Fruit fly (Drosophila melanogaster) whole organism: Measurements from ENCODE around the gene gig.

Experiments used
- CG8478 ChIP-seq: fragments of >200 bp; optimal IDR thresholded peaks from 2 replicates; lab custom pipeline; 2018; ENCODE audit warnings: inconsistent platforms
- Dll ChIP-seq: fragments of >200 bp; optimal IDR thresholded peaks from 2 replicates; lab custom pipeline; 2017
- EcR ChIP-seq, 2 experiments: fragments of >200 bp; optimal IDR thresholded peaks; 2 replicates each; lab custom pipeline; 2017; ENCODE audit warnings: missing biosample characterization in 2 of 2, missing genetic modification characterization in 2 of 2, missing genetic modification reagents in 2 of 2
- pan ChIP-seq: fragments of >200 bp; optimal IDR thresholded peaks from 2 replicates; lab custom pipeline; 2017
- psq ChIP-seq: fragments of >200 bp; optimal IDR thresholded peaks from 2 replicates; lab custom pipeline; 2017
- usp ChIP-seq: fragments of >200 bp; optimal IDR thresholded peaks from 2 replicates; lab custom pipeline; 2017; ENCODE audit warnings: missing biosample characterization, missing genetic modification characterization, mixed read lengths

The gig gene

dm6 chr3L:20127281-20127680 is 1.7 kb upstream of the gig start, which contains the start of gene CG7365:
Gene CG7365, minus strand, starts transcription at chr3L:20127381.
- TF ChIP-seq Dll (lab: Kevin White, UChicago) = no peak
- no peak for TF ChIP-seq usp (GFP tag; lab: Kevin White, UChicago)

dm6 chr3L:20131643-20132042 is 2.7 kb downstream of the gig start, which contains the start of gene obst-J:
Gene obst-J, minus strand, starts transcription at chr3L:20131743.
- TF ChIP-seq psq (lab: Kevin White, UChicago) (no peak), usp (GFP tag; lab: Kevin White, UChicago) (no peak), pan (lab: Kevin White, UChicago) (no peak), CG8478 (no peak), EcR (GFP tag; optimal IDR thresholded peaks at IDR 0.05; lab: Kevin White, UChicago) (no peak)

dm6 chr3L:20133168-20133567 is 4.2 kb downstream of the gig start, which contains the start of gene CG7335:
Gene CG7335, minus strand, starts transcription at chr3L:20133268.
- no peak for TF ChIP-seq psq (lab: Kevin White, UChicago)
- TF ChIP-seq Dll (lab: Kevin White, UChicago) = no peak
- TF ChIP-seq EcR (GFP tag; optimal IDR thresholded peaks at IDR 0.05; lab: Kevin White, UChicago) = no peak
- no peak for TF ChIP-seq pan (lab: Kevin White, UChicago)
- TF ChIP-seq CG8478 = no peak
- no peak for TF ChIP-seq usp (GFP tag; lab: Kevin White, UChicago)

dm6 chr3L:20138327-20138726 is 9.3 kb downstream of the gig start:
- TF ChIP-seq psq (lab: Kevin White, UChicago) (no peak), Dll (lab: Kevin White, UChicago) (no peak), usp (GFP tag; lab: Kevin White, UChicago) (no peak), CG8478 (no peak), EcR (GFP tag; optimal IDR thresholded peaks at IDR 0.05; lab: Kevin White, UChicago) (no peak), pan (lab: Kevin White, UChicago) (no peak)

- TF ChIP-seq psq (lab: Kevin White, UChicago) (no peak), usp (GFP tag; lab: Kevin White, UChicago) (no peak), Dll (lab: Kevin White, UChicago) (no peak), CG8478 (no peak), pan (lab: Kevin White, UChicago) (no peak), EcR (GFP tag; optimal IDR thresholded peaks at IDR 0.05; lab: Kevin White, UChicago) (no peak)
Measured at dm6 chr3L:20140589-20141207, 11.7 kb downstream of the gig start, which contains the start of gene CG7328. Gene CG7328, minus strand, starts transcription at chr3L:20140607.

- no peak for TF ChIP-seq psq (lab: Kevin White, UChicago)
Measured at dm6 chr3L:20168152-20168551, 39.2 kb downstream of the gig start.

dm6 chr3L:20177697-20178096 is 48.7 kb downstream of the gig start:
- TF ChIP-seq Dll (lab: Kevin White, UChicago) = no peak
- no peak for TF ChIP-seq usp (GFP tag; lab: Kevin White, UChicago)
- TF ChIP-seq psq (lab: Kevin White, UChicago) = no peak
- no peak for TF ChIP-seq pan (lab: Kevin White, UChicago)
- TF ChIP-seq EcR (GFP tag; optimal IDR thresholded peaks at IDR 0.05; lab: Kevin White, UChicago) = no peak
- TF ChIP-seq CG8478 = no peak

dm6 chr3L:20178101-20178500 is 49.1 kb downstream of the gig start:
- TF ChIP-seq psq (lab: Kevin White, UChicago) (no peak), EcR (GFP tag; optimal IDR thresholded peaks at IDR 0.05; lab: Kevin White, UChicago) (no peak), CG8478 (no peak), usp (GFP tag; lab: Kevin White, UChicago) (no peak), pan (lab: Kevin White, UChicago) (no peak), Dll (lab: Kevin White, UChicago) (no peak)

- TF ChIP-seq psq (lab: Kevin White, UChicago) (no peak), usp (GFP tag; lab: Kevin White, UChicago) (no peak), CG8478 (no peak), EcR (GFP tag; optimal IDR thresholded peaks at IDR 0.05; lab: Kevin White, UChicago) (no peak), Dll (lab: Kevin White, UChicago) (no peak), pan (lab: Kevin White, UChicago) (no peak)
Measured at dm6 chr3L:20182799-20183198, 53.8 kb downstream of the gig start.

- TF ChIP-seq CG8478 (no peak), usp (GFP tag; lab: Kevin White, UChicago) (no peak), EcR (GFP tag; optimal IDR thresholded peaks at IDR 0.05; lab: Kevin White, UChicago) (no peak), pan (lab: Kevin White, UChicago) (no peak), Dll (lab: Kevin White, UChicago) (no peak), psq (lab: Kevin White, UChicago) (no peak)
Measured at dm6 chr3L:20183345-20184088, 54.5 kb downstream of the gig start.

dm6 chr3L:20185206-20185868 is 56.4 kb downstream of the gig start:
- no peak for TF ChIP-seq usp (GFP tag; lab: Kevin White, UChicago)
- TF ChIP-seq psq (lab: Kevin White, UChicago) = no peak
- TF ChIP-seq CG8478 = no peak
- TF ChIP-seq pan (lab: Kevin White, UChicago) = no peak
- TF ChIP-seq Dll (lab: Kevin White, UChicago) = no peak
- TF ChIP-seq EcR (GFP tag; optimal IDR thresholded peaks at IDR 0.05; lab: Kevin White, UChicago) = no peak
